Fruit fly (Drosophila melanogaster) whole organism, embryonic: Measurements from ENCODE around the gene CG43051.

Experiments used
- Bteb2 ChIP-seq: fragments of 200-800 bp; sonication (Bioruptor generic); optimal IDR thresholded peaks from 2 replicates; lab custom pipeline; 2016; ENCODE audit warnings: missing biosample characterization, missing genetic modification characterization
- CG1024 ChIP-seq: fragments of 200-800 bp; sonication (Bioruptor generic); IDR thresholded peaks from 2 replicates; pipeline ENCODE4 v1.3.6; 2022; ENCODE audit warnings: missing biosample characterization, missing genetic modification characterization
- CG10267 ChIP-seq: fragments of 200-800 bp; sonication (Bioruptor generic); optimal IDR thresholded peaks from 2 replicates; lab custom pipeline; 2018; ENCODE audit warnings: missing biosample characterization, mild to moderate bottlenecking, missing genetic modification characterization, moderate library complexity
- CG10431 ChIP-seq: fragments of 200-800 bp; sonication (Bioruptor generic); optimal IDR thresholded peaks from 3 replicates; lab custom pipeline; 2018; ENCODE audit warnings: missing biosample characterization, mild to moderate bottlenecking, missing genetic modification characterization
- CG10543 ChIP-seq: fragments of 200-800 bp; sonication (Bioruptor generic); optimal IDR thresholded peaks from 3 replicates; lab custom pipeline; 2017; ENCODE audit warnings: missing biosample characterization, mild to moderate bottlenecking, missing genetic modification characterization, moderate library complexity
- CG11247 ChIP-seq: fragments of 200-800 bp; sonication (Bioruptor generic); IDR thresholded peaks from 2 replicates; pipeline ENCODE4 v1.3.6; 2022; ENCODE audit warnings: missing biosample characterization, missing genetic modification characterization
- CG13775 ChIP-seq: fragments of 200-800 bp; sonication (Bioruptor generic); optimal IDR thresholded peaks from 3 replicates; lab custom pipeline; 2017; ENCODE audit warnings: missing biosample characterization, mild to moderate bottlenecking, missing genetic modification characterization
- CG17359 ChIP-seq: fragments of 200-800 bp; sonication (Bioruptor generic); optimal IDR thresholded peaks from 3 replicates; lab custom pipeline; 2018; ENCODE audit warnings: missing biosample characterization, mild to moderate bottlenecking, missing genetic modification characterization, moderate library complexity
- CG30020 ChIP-seq: fragments of 200-800 bp; optimal IDR thresholded peaks from 2 replicates; lab custom pipeline; 2019; ENCODE audit warnings: missing biosample characterization, mild to moderate bottlenecking, missing genetic modification characterization, moderate library complexity
- CG30403 ChIP-seq: fragments of 200-800 bp; sonication (Bioruptor generic); optimal IDR thresholded peaks from 3 replicates; lab custom pipeline; 2016; ENCODE audit warnings: missing biosample characterization, missing genetic modification characterization
- CG3163 ChIP-seq: fragments of 200-800 bp; sonication (Bioruptor generic); optimal IDR thresholded peaks from 3 replicates; lab custom pipeline; 2016; ENCODE audit warnings: missing biosample characterization, missing genetic modification characterization
- CG32772 ChIP-seq: fragments of 200-800 bp; sonication (Bioruptor generic); IDR thresholded peaks from 2 replicates; pipeline ENCODE4 v1.3.6; 2022; ENCODE audit warnings: missing biosample characterization, missing genetic modification characterization
- CG33557 ChIP-seq: fragments of 200-800 bp; sonication (Bioruptor generic); optimal IDR thresholded peaks from 2 replicates; lab custom pipeline; 2019; ENCODE audit warnings: missing biosample characterization, mild to moderate bottlenecking, missing genetic modification characterization, moderate library complexity
- CG34422 ChIP-seq: fragments of 200-800 bp; sonication (Bioruptor generic); IDR thresholded peaks from 3 replicates; pipeline ENCODE4 v1.3.6; 2022; ENCODE audit warnings: missing biosample characterization, missing genetic modification characterization
- CG6254 ChIP-seq: fragments of 200-800 bp; sonication (Bioruptor generic); optimal IDR thresholded peaks from 3 replicates; lab custom pipeline; 2017; ENCODE audit warnings: mild to moderate bottlenecking, missing biosample characterization, missing genetic modification reagents, missing genetic modification characterization
- CG7556 ChIP-seq: fragments of 200-800 bp; sonication (Bioruptor generic); optimal IDR thresholded peaks from 2 replicates; lab custom pipeline; 2017; ENCODE audit warnings: missing biosample characterization, mild to moderate bottlenecking, missing genetic modification characterization
- CG8290 ChIP-seq, 3 experiments: fragments of 200-800 bp; sonication (Bioruptor generic); optimal IDR thresholded peaks; 2 replicates each; lab custom pipeline; 2016 to 2019; ENCODE audit warnings: missing biosample characterization in 3 of 3, missing genetic modification characterization in 3 of 3, mild to moderate bottlenecking in 2 of 3, moderate library complexity in 1 of 3
- CG9437 ChIP-seq: fragments of 200-800 bp; sonication (Bioruptor generic); optimal IDR thresholded peaks from 2 replicates; lab custom pipeline; 2018; ENCODE audit warnings: missing biosample characterization, mild to moderate bottlenecking, missing genetic modification characterization
- Chrac-16 ChIP-seq: fragments of 200-800 bp; sonication (Bioruptor generic); optimal IDR thresholded peaks from 3 replicates; lab custom pipeline; 2016; ENCODE audit warnings: missing biosample characterization, missing genetic modification characterization
- Gsc ChIP-seq: fragments of 200-800 bp; sonication (Bioruptor generic); IDR thresholded peaks from 2 replicates; pipeline ENCODE4 v1.3.6; 2022; ENCODE audit warnings: missing biosample characterization, missing genetic modification characterization
- Med ChIP-seq: fragments of 200-800 bp; sonication (Bioruptor generic); peaks from one replicate; lab custom pipeline; 2016; ENCODE audit warnings: missing biosample characterization, missing genetic modification characterization, mild to moderate bottlenecking, inconsistent platforms, moderate library complexity
- Sox100B ChIP-seq: fragments of 200-800 bp; sonication (Bioruptor generic); optimal IDR thresholded peaks from 3 replicates; lab custom pipeline; 2018; ENCODE audit warnings: missing biosample characterization, mild to moderate bottlenecking, missing genetic modification characterization
- Sry-β ChIP-seq: fragments of 200-800 bp; sonication (Bioruptor generic); optimal IDR thresholded peaks from 2 replicates; lab custom pipeline; 2018; ENCODE audit warnings: missing biosample characterization, mild to moderate bottlenecking, missing genetic modification characterization, moderate library complexity
- TFAM ChIP-seq: fragments of 200-800 bp; sonication (Bioruptor generic); optimal IDR thresholded peaks from 2 replicates; lab custom pipeline; 2017; ENCODE audit warnings: missing biosample characterization, missing genetic modification characterization, inconsistent platforms
- ab ChIP-seq: fragments of 200-800 bp; sonication (Bioruptor generic); optimal IDR thresholded peaks from 2 replicates; lab custom pipeline; 2016; ENCODE audit warnings: missing biosample characterization, missing genetic modification characterization
- crc ChIP-seq: fragments of 200-800 bp; sonication (Bioruptor generic); optimal IDR thresholded peaks from 2 replicates; lab custom pipeline; 2016; ENCODE audit warnings: missing biosample characterization, missing genetic modification characterization
- kni ChIP-seq: fragments of 200-800 bp; sonication (Bioruptor generic); optimal IDR thresholded peaks from 3 replicates; lab custom pipeline; 2017; ENCODE audit warnings: mild to moderate bottlenecking, missing biosample characterization, missing genetic modification reagents, missing genetic modification characterization
- lola ChIP-seq, 3 experiments: fragments of >200 bp in 2 of 3; fragments of 200-800 bp in 1 of 3; sonication (Bioruptor generic) in 1 of 3; optimal IDR thresholded peaks; 2 replicates each; lab custom pipeline; 2017 to 2019; ENCODE audit warnings: missing biosample characterization in 3 of 3, missing genetic modification characterization in 3 of 3, mild to moderate bottlenecking in 1 of 3, moderate library complexity in 1 of 3
- pros ChIP-seq: fragments of 200-800 bp; sonication (Bioruptor generic); optimal IDR thresholded peaks from 3 replicates; lab custom pipeline; 2019; ENCODE audit warnings: missing biosample characterization, mild to moderate bottlenecking, missing genetic modification characterization, moderate library complexity
- rib ChIP-seq: fragments of 200-800 bp; sonication (Bioruptor generic); IDR thresholded peaks from 2 replicates; pipeline ENCODE4 v1.3.6; 2022; ENCODE audit warnings: missing biosample characterization, missing genetic modification characterization
- seq ChIP-seq: fragments of 200-800 bp; sonication (Bioruptor generic); IDR thresholded peaks from 2 replicates; pipeline ENCODE4 v1.3.6; 2022; ENCODE audit warnings: missing biosample characterization, missing genetic modification characterization
- slbo ChIP-seq: fragments of 200-800 bp; sonication (Bioruptor generic); IDR thresholded peaks from 2 replicates; pipeline ENCODE4 v1.3.6; 2022; ENCODE audit warnings: missing biosample characterization, missing genetic modification characterization
- stwl ChIP-seq: fragments of 200-800 bp; sonication (Bioruptor generic); optimal IDR thresholded peaks from 3 replicates; lab custom pipeline; 2018; ENCODE audit warnings: missing biosample characterization, mild to moderate bottlenecking, missing genetic modification characterization, moderate library complexity
- sug ChIP-seq: fragments of 200-800 bp; optimal IDR thresholded peaks from 2 replicates; lab custom pipeline; 2019; ENCODE audit warnings: missing biosample characterization, mild to moderate bottlenecking, missing genetic modification characterization, moderate library complexity
- unpg ChIP-seq: fragments of 200-800 bp; sonication (Bioruptor generic); optimal IDR thresholded peaks from 3 replicates; lab custom pipeline; 2018; ENCODE audit warnings: missing biosample characterization, mild to moderate bottlenecking, missing genetic modification characterization, moderate library complexity
- z ChIP-seq: fragments of 200-800 bp; sonication (Bioruptor generic); IDR thresholded peaks from 3 replicates; pipeline ENCODE4 v1.3.6; 2022; ENCODE audit warnings: missing biosample characterization, missing genetic modification characterization

The CG43051 gene

DNA sequence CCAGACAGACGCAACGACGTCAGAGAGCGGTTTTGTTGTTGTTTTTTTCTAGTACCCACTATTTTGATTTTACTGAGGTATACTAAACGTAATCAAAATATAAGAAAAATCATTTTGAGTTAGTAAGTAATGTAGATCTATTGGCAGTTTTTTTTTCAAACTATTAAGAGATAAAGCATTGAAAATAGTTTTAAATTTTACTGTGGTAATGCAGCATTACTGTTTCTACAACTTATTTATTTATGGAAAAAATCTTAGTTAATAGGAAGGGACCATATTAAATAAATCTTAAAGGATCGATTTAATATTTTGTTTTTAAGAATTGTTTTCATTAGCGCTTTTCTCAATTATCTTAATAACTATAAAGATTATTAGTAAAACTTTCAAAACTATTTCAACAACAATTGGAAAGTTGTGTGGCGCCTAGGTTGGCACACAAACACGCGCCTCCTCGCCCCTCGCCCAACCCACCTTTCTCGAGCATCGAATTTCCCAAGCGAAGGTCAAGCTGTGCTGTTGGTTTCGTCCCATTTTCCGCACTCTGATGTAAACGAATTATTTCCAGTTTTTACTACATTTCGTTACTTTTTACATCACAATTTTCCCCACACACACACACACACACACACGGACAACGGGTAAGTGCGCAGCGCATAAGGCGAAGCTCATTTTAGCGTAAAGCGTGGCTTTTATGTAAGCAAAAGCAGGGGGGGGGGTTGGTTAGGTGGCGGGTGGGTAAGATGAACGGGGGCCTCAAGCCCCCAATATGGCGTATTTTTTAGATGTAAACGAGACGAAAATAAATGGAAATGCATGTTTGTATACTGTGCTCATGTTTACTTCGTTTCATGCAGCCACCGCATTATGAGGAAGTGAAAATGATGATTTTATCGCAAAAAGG lies 22.5 kb downstream of the CG43051 start (continued):
- TF ChIP-seq CG6254: no peak
- TF ChIP-seq z: no peak
- peak; percentile 4 for TF ChIP-seq Sox100B (GFP tag; lab: Kevin White, UChicago)
- TF ChIP-seq ab (GFP tag; lab: Kevin White, UChicago): no peak
- no peak for TF ChIP-seq CG13775 (GFP tag; lab: Kevin White, UChicago)
- peak in 1 of 3 experiments; percentile 11 for TF ChIP-seq lola (GFP tag; optimal IDR thresholded peaks at IDR 0.05; lab: Kevin White, UChicago)
- no peak for TF ChIP-seq CG34422
- no peak for TF ChIP-seq CG30020 (tag; lab: Kevin White, UChicago)
- TF ChIP-seq CG17359: peak; percentile 66
- TF ChIP-seq Sry-β (GFP tag; lab: Kevin White, UChicago): no peak
- no peak for TF ChIP-seq Gsc (GFP tag; lab: Robert Waterston, UW)
- no peak for TF ChIP-seq CG33557 (GFP tag; lab: Kevin White, UChicago)
- TF ChIP-seq slbo (GFP tag; lab: Robert Waterston, UW): no peak
- TF ChIP-seq CG10543 (GFP tag; lab: Kevin White, UChicago): peak; percentile 14
- TF ChIP-seq CG10267: peak; percentile 3
- peak; percentile 30 for TF ChIP-seq CG30403 (GFP tag; lab: Kevin White, UChicago)
- TF ChIP-seq CG3163 (GFP tag; lab: Kevin White, UChicago): no peak
- TF ChIP-seq CG10431 (GFP tag; lab: Kevin White, UChicago): no peak
- no peak for TF ChIP-seq Bteb2 (GFP tag; lab: Kevin White, UChicago)
- TF ChIP-seq CG1024 (GFP tag; lab: Robert Waterston, UW): no peak
- peak; percentile 30 for TF ChIP-seq CG9437 (GFP tag; lab: Kevin White, UChicago)
- TF ChIP-seq kni: peak; percentile 23
- TF ChIP-seq crc: no peak
- peak; percentile 33 for TF ChIP-seq unpg
- TF ChIP-seq, all 482 proteins: peak for 61

DNA sequence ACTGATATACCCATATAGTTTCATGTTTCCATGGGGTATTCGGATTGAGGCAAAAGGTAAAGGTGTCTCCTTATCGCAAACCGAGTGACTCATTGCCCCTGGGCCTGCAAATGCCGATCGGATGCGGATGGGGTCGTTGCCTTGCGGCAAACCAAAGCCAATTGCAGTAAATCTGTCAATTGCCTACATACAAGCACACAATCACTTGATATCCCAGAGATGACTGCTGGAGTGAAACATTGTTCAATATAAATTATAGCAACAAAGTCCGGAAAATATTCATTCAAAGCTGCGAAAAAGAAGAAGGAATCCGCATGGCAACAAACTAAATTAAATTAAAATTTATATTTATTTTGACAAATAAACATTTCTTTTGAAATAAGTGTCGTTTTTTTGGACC lies 24.9 kb downstream of the CG43051 start:
- no peak for TF ChIP-seq pros (GFP tag; lab: Kevin White, UChicago)
- TF ChIP-seq sug: peak; percentile 36
- no peak for TF ChIP-seq Chrac-16 (GFP tag; lab: Kevin White, UChicago)
- TF ChIP-seq CG8290 (GFP tag; optimal IDR thresholded peaks at IDR 0.05; lab: Kevin White, UChicago): no peak
- TF ChIP-seq CG8290 (tag; optimal IDR thresholded peaks at IDR 0.05; lab: Kevin White, UChicago): peak in 1 of 2 experiments; percentile 4
- TF ChIP-seq Med (GFP tag; lab: Kevin White, UChicago): peak; percentile 44
- no peak for TF ChIP-seq rib (GFP tag; lab: Robert Waterston, UW)
- no peak for TF ChIP-seq stwl
- no peak for TF ChIP-seq CG7556 (GFP tag; lab: Kevin White, UChicago)
- 0 out of 2 replicates have a peak, but pooled peaks have one; percentile 30 for TF ChIP-seq seq (GFP tag; lab: Robert Waterston, UW)
- no peak for TF ChIP-seq CG32772
- no peak for TF ChIP-seq CG11247 (GFP tag; lab: Robert Waterston, UW)
- no peak for TF ChIP-seq TFAM
- TF ChIP-seq, all 482 proteins: peak for 4
